Worm (Caenorhabditis elegans): ENCODE measurements around the gene F19B10.3.

F19B10.3 gene

DNA sequence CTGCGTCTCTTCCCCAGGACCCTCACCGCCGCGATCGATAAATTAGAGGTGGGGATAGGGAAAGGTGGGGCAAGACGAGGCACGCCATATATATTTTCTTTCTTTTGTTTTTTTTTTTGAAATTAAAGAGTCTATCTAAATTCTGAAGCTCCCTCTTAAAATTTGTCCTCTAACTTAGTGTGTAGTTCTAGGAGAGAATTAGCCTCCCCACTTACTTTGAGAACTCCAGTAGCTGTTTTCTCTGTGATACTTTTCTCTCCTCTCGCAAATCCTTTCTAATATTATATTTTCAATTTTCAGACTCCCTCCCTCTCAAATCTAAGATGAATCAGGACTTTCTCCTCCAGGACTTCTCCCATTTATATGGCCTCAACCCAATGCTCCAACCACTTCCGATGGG, 42.6 kb upstream of the F19B10.3 start, which contains the start of gene M151.7:
M151.7 (plus strand) TSS at position 301 of the 400 bp plus-strand sequence.
- TF ChIP-seq pbrm-1 (GFP tag; IDR thresholded peaks at IDR 0.05), result no peak
- TF ChIP-seq ceh-91 (GFP tag; IDR thresholded peaks at IDR 0.05), result no peak

DNA sequence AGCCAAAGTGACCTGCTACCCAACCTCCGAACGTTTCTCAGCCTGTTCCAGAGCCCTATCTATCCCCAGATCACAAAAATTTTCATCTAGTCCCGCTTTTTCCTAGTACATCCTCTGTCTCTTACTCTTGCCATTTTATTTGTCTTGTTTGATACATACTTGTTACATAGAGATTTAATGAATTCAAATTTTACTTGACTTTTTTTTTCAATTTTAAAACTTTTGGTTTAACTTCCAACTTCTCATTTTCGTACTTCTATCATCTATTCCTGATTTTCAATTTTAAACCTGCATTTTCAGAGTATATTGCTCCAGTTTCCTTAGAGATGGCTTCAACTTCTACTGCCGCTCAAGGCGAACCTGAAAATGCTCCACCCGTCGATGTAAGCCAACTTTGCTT, 37.7 kb upstream of the F19B10.3 start, which contains the start of gene M151.3:
M151.3 (plus strand) TSS at position 301 of the 400 bp plus-strand sequence.
- TF ChIP-seq K11D2.4 (GFP tag; IDR thresholded peaks at IDR 0.05), result no peak
- no peak for TF ChIP-seq nfyb-1 (GFP tag; IDR thresholded peaks at IDR 0.05)

DNA sequence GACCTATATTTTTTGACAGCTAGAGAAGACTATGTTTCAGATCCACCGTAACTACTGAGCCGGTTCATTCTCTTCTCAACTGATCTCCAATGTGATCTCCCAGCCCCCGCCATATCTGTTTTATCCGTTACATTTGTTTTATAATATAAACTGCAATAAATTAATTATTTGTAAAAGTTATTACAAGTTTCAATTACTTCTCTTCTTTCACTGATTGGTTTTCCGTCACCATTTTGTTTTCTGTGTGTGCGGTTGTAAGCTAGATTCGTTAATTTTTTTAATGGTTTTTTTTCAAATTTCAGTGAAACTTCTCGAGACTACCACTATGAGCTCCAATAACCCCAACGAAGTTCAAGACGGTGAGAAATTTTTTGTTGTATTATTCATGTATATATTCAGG, 33.8 kb upstream of the F19B10.3 start, which contains the start of gene M151.2:
M151.2 (plus strand) TSS at position 301 of the 400 bp plus-strand sequence.
- TF ChIP-seq ets-4 (GFP tag; optimal IDR thresholded peaks at IDR 0.05), result no peak
- TF ChIP-seq F23B12.7 (tag; optimal IDR thresholded peaks at IDR 0.05; ENCODE audit: insufficient read depth), result no peak
- no peak for TF ChIP-seq F49E8.2 (tag; optimal IDR thresholded peaks at IDR 0.05; ENCODE audit: insufficient read depth)
- TF ChIP-seq C06A6.2 (GFP tag; conservative IDR thresholded peaks at IDR 0.05), result no peak
- no peak for TF ChIP-seq hlh-12 (tag; optimal IDR thresholded peaks at IDR 0.05)
- no peak for TF ChIP-seq dox-1 (GFP tag; IDR thresholded peaks at IDR 0.05)
- no peak for TF ChIP-seq ceh-91 (GFP tag; IDR thresholded peaks at IDR 0.05)
- no peak for TF ChIP-seq Y53F4B.3 (GFP tag; IDR thresholded peaks at IDR 0.05)

DNA sequence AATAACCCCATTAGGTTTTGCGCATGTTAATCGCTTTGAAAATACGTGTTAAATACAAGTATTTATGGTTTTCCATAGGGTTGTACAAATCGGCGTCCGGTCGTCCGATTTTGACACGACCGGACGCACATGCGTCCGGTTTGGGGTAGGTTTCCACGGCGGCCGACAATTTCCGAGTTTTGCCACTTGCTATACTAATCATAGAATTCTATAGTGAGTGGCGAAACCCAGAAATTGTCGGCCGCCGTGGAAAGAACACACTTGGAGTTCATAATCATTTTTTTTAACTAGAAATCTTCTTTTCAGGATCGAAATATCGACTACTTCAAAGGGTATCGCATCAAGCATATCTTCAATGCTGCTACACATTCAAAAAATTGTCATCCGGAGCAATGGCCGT, 29.8 kb upstream of the F19B10.3 start:
- no peak for TF ChIP-seq atf-7 (tag; optimal IDR thresholded peaks at IDR 0.05)
- TF ChIP-seq nhr-27 (tag; optimal IDR thresholded peaks at IDR 0.05), result no peak
- no peak for TF ChIP-seq snpc-3.4 (tag; optimal IDR thresholded peaks at IDR 0.05)
- no peak for TF ChIP-seq tlf-1 (GFP tag; optimal IDR thresholded peaks at IDR 0.05)
- peak; percentile 50 for TF ChIP-seq snpc-1.1 (tag; optimal IDR thresholded peaks at IDR 0.05; ENCODE audit: insufficient read depth)
- peak; percentile 33 for TF ChIP-seq snpc-4 (GFP tag; optimal IDR thresholded peaks at IDR 0.05)
- TF ChIP-seq snpc-4 (tag; optimal IDR thresholded peaks at IDR 0.05), result peak in 3 of 4 experiments; percentile 59 to 89 (median 79)
- TF ChIP-seq snpc-1.3 (tag; optimal IDR thresholded peaks at IDR 0.05; ENCODE audit: insufficient read depth), result no peak
- no peak for TF ChIP-seq nfya-1 (tag; optimal IDR thresholded peaks at IDR 0.05; ENCODE audit: borderline replicate concordance, insufficient read depth)
- peak; percentile 36; the same call in 1 of the 2 replicates for TF ChIP-seq hmg-1.2 (GFP tag; IDR thresholded peaks at IDR 0.05)

DNA sequence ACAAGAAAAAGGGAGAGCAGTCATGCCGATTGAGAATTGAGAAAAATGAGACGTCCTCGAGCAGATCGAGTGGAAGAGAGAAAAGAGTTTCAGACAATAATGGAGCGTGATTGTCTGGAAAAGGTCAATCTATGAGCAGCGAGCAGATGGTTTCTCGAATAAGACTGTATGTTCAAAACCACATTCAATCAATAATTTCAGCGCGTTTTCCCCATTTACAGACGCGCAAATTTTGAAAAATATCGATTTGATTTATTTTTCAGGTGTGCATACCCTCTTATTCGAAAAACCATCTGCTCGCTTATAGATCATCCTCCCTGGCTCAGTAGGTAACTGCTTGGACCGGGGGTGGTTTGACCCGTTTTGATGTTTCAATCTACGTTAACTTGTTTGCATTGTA, 25.3 kb upstream of the F19B10.3 start, which contains the start of gene fbxb-31:
fbxb-31 (minus strand) TSS at position 101 of the 400 bp plus-strand sequence.
- TF ChIP-seq rcor-1 (GFP tag; IDR thresholded peaks at IDR 0.05) (no peak), ccch-3 (GFP tag; optimal IDR thresholded peaks at IDR 0.05) (no peak), lir-1 (GFP tag; conservative IDR thresholded peaks at IDR 0.05) (no peak)

DNA sequence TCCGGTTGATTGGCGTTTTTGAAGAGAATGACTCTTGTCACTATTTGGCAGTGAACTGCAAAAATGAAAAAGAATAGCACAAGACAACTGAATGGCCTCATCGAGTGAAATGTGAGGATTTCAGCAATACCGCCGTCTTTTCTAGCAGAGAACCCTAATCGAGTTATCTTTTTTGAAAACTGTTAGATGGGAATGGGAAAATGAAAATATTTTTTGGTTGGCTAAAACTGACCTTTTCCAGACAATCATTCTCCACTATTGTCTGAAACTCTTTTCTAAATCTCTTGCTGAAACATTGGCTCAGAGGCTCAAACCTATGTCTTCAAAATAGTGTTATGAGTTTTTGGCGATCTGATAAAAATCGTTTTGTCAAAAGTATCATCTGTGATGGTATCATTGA, 24.4 kb upstream of the F19B10.3 start, which contains the start of gene M151.10:
M151.10 (minus strand) TSS at position 101 of the 400 bp plus-strand sequence.
- TF ChIP-seq snpc-3.4 (tag; optimal IDR thresholded peaks at IDR 0.05) (no peak), hlh-26 (GFP tag; conservative IDR thresholded peaks at IDR 0.05) (no peak), ztf-3 (GFP tag; optimal IDR thresholded peaks at IDR 0.05) (no peak), D2030.7 (GFP tag; IDR thresholded peaks at IDR 0.05) (no peak), rec-8 (tag; optimal IDR thresholded peaks at IDR 0.05) (no peak), aptf-2 (GFP tag; conservative IDR thresholded peaks at IDR 0.05) (no peak), rpc-1 (optimal IDR thresholded peaks at IDR 0.05) (no peak), rpc-1 (tag; optimal IDR thresholded peaks at IDR 0.05) (no peak), ZK185.1 (tag; optimal IDR thresholded peaks at IDR 0.05; ENCODE audit: poor library complexity, severe bottlenecking) (no peak), F57C9.4 (tag; optimal IDR thresholded peaks at IDR 0.05) (no peak), ceh-40 (GFP tag; IDR thresholded peaks at IDR 0.05) (no peak)
